Worm (Caenorhabditis elegans): ENCODE results near the gene glt-3.

DNA sequence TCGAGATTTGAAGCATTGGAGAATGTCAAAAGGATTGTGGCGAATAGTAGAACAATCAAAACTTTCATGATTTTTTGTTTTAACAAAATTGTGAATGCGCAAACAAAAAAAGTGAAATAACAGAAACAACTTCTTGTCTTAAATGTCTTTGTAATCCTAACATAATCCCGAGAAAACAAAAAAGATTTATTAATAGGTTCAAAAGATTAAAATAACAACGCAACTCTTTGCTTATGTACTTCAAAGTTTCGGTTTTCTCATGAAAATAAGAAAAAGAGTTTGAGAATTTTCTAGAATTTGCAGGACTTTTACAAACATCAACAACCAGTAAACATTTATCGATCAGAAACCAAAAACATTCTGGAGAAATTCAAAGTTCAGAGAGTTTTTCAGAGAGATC lies 40.3 kb upstream of the glt-3 start, which contains the start of gene ttr-39:
- TF ChIP-seq pha-4 (tag; optimal IDR thresholded peaks at IDR 0.05) (no peak), ets-4 (tag; optimal IDR thresholded peaks at IDR 0.05) (no peak), sox-2 (GFP tag; IDR thresholded peaks at IDR 0.05) (no peak), sdc-2 (tag; optimal IDR thresholded peaks at IDR 0.05) (no peak), ahr-1 (tag; optimal IDR thresholded peaks at IDR 0.05) (no peak), F13H6.1 (tag; optimal IDR thresholded peaks at IDR 0.05) (no peak), ceh-30 (tag; optimal IDR thresholded peaks at IDR 0.05) (no peak), ama-1 (optimal IDR thresholded peaks at IDR 0.05) (no peak), ztf-16 (tag; optimal IDR thresholded peaks at IDR 0.05) (no peak), tbx-7 (tag; optimal IDR thresholded peaks at IDR 0.05) (no peak), hlh-30 (tag; optimal IDR thresholded peaks at IDR 0.05; ENCODE audit: insufficient read depth) (no peak), ceh-31 (tag; optimal IDR thresholded peaks at IDR 0.05) (no peak), hlh-8 (tag; optimal IDR thresholded peaks at IDR 0.05) (no peak)

All from whole organism, late embryonic.